Worm (Caenorhabditis elegans) whole organism, L2 larva: ENCODE data around the gene ZK418.2.

Source experiments
- C34F6.9 ChIP-seq: fragments of 150-350 bp; optimal IDR thresholded peaks from 2 replicates; lab custom pipeline; 2014; ENCODE audit warnings: missing biosample characterization, missing genetic modification characterization
- F13H6.1 ChIP-seq: sonication (generic microtip); optimal IDR thresholded peaks from 2 replicates; lab custom pipeline; 2016; ENCODE audit warnings: missing genetic modification characterization, missing compliant biosample characterization
- R02D3.7 ChIP-seq: fragments of 150-350 bp; optimal IDR thresholded peaks from 2 replicates; lab custom pipeline; 2014; ENCODE audit warnings: missing biosample characterization, missing genetic modification characterization
- Y55F3AM.14 ChIP-seq: fragments of 200-800 bp; sonication (Bioruptor generic); optimal IDR thresholded peaks from 2 replicates; lab custom pipeline; 2018; ENCODE audit warnings: mild to moderate bottlenecking, missing genetic modification characterization, missing compliant biosample characterization
- ZK546.5 ChIP-seq: sonication (generic microtip); optimal IDR thresholded peaks from 2 replicates; lab custom pipeline; 2017; ENCODE audit warnings: missing biosample characterization, missing genetic modification characterization
- alr-1 ChIP-seq: fragments of 150-350 bp; optimal IDR thresholded peaks from 2 replicates; lab custom pipeline; 2014; ENCODE audit warnings: missing biosample characterization, missing genetic modification characterization
- aly-2 ChIP-seq: fragments of 150-350 bp; optimal IDR thresholded peaks from 2 replicates; lab custom pipeline; 2014; ENCODE audit warnings: missing biosample characterization, missing genetic modification characterization
- ama-1 ChIP-seq: fragments of 150-350 bp; optimal IDR thresholded peaks from 2 replicates; lab custom pipeline; 2018; ENCODE audit warnings: inconsistent platforms
- blmp-1 ChIP-seq: sonication (generic microtip); optimal IDR thresholded peaks from 2 replicates; lab custom pipeline; 2017; ENCODE audit warnings: missing genetic modification characterization, mild to moderate bottlenecking, missing compliant biosample characterization, antibody characterized with exemption, moderate library complexity; ENCODE audit not compliant: insufficient read depth
- ceh-16 ChIP-seq: fragments of 150-350 bp; optimal IDR thresholded peaks from 2 replicates; lab custom pipeline; 2014; ENCODE audit warnings: missing biosample characterization, missing genetic modification characterization
- ceh-82 ChIP-seq: fragments of 150-350 bp; optimal IDR thresholded peaks from 2 replicates; lab custom pipeline; 2014; ENCODE audit warnings: missing biosample characterization, missing genetic modification characterization
- crh-2 ChIP-seq: sonication (generic microtip); optimal IDR thresholded peaks from 2 replicates; lab custom pipeline; 2017; ENCODE audit warnings: missing biosample characterization, missing genetic modification characterization
- dmd-4 ChIP-seq: sonication (generic microtip); optimal IDR thresholded peaks from 2 replicates; lab custom pipeline; 2017; ENCODE audit warnings: missing biosample characterization, missing genetic modification characterization
- egl-27 ChIP-seq: sonication (generic microtip); optimal IDR thresholded peaks from 3 replicates; lab custom pipeline; 2017; ENCODE audit warnings: missing biosample characterization, missing genetic modification reagents, missing genetic modification characterization
- elt-1 ChIP-seq: fragments of 150-350 bp; optimal IDR thresholded peaks from 2 replicates; lab custom pipeline; 2014; ENCODE audit warnings: missing biosample characterization, missing genetic modification characterization
- elt-3 ChIP-seq: sonication (generic microtip); optimal IDR thresholded peaks from 2 replicates; lab custom pipeline; 2017; ENCODE audit warnings: missing biosample characterization, missing genetic modification characterization
- fos-1 ChIP-seq: fragments of 150-350 bp; optimal IDR thresholded peaks from 2 replicates; lab custom pipeline; 2014; ENCODE audit warnings: missing biosample characterization, missing genetic modification characterization
- gmeb-1 ChIP-seq: fragments of 150-350 bp; optimal IDR thresholded peaks from 2 replicates; lab custom pipeline; 2014; ENCODE audit warnings: missing biosample characterization, missing genetic modification characterization
- lin-11 ChIP-seq: fragments of 150-350 bp; sonication (generic microtip); optimal IDR thresholded peaks from 2 replicates; lab custom pipeline; 2014; ENCODE audit warnings: missing biosample characterization, missing genetic modification characterization, inconsistent platforms, mixed read lengths
- lin-13 ChIP-seq: fragments of 150-350 bp; optimal IDR thresholded peaks from 2 replicates; lab custom pipeline; 2014; ENCODE audit warnings: missing biosample characterization, missing genetic modification reagents, missing genetic modification characterization
- lin-39 ChIP-seq: fragments of 150-350 bp; optimal IDR thresholded peaks from 2 replicates; lab custom pipeline; 2014; ENCODE audit warnings: missing biosample characterization, missing genetic modification reagents, missing genetic modification characterization
- lsy-2 ChIP-seq, 2 experiments: fragments of 150-350 bp in 1 of 2; sonication (generic microtip) in 1 of 2; optimal IDR thresholded peaks; 2 replicates each; lab custom pipeline; 2014 to 2017; ENCODE audit warnings: missing biosample characterization in 2 of 2, missing genetic modification characterization in 2 of 2
- mab-5 ChIP-seq: fragments of 150-350 bp; optimal IDR thresholded peaks from 2 replicates; lab custom pipeline; 2014; ENCODE audit warnings: missing biosample characterization, missing genetic modification characterization
- mbf-1 ChIP-seq: sonication (generic microtip); optimal IDR thresholded peaks from 2 replicates; lab custom pipeline; 2017; ENCODE audit warnings: missing biosample characterization, missing genetic modification characterization
- mdl-1 ChIP-seq, 2 experiments: fragments of 150-350 bp in 1 of 2; sonication (generic microtip) in 1 of 2; optimal IDR thresholded peaks; 2 replicates each; lab custom pipeline; 2017; ENCODE audit warnings: missing biosample characterization in 2 of 2, missing genetic modification characterization in 2 of 2
- nhr-10 ChIP-seq: sonication (generic microtip); optimal IDR thresholded peaks from 2 replicates; lab custom pipeline; 2017; ENCODE audit warnings: missing biosample characterization, missing genetic modification characterization
- nhr-11 ChIP-seq: fragments of 150-350 bp; optimal IDR thresholded peaks from 2 replicates; lab custom pipeline; 2014; ENCODE audit warnings: missing biosample characterization, missing genetic modification characterization
- nhr-12 ChIP-seq: fragments of 150-350 bp; optimal IDR thresholded peaks from 2 replicates; lab custom pipeline; 2014; ENCODE audit warnings: missing biosample characterization, missing genetic modification characterization
- nhr-129 ChIP-seq: fragments of 150-350 bp; optimal IDR thresholded peaks from 2 replicates; lab custom pipeline; 2014; ENCODE audit warnings: missing biosample characterization, missing genetic modification characterization
- nhr-21 ChIP-seq: fragments of 150-350 bp; optimal IDR thresholded peaks from 2 replicates; lab custom pipeline; 2014; ENCODE audit warnings: missing biosample characterization, missing genetic modification characterization
- nhr-23 ChIP-seq: fragments of 150-350 bp; optimal IDR thresholded peaks from 2 replicates; lab custom pipeline; 2014; ENCODE audit warnings: missing biosample characterization, missing genetic modification reagents, missing genetic modification characterization
- nhr-237 ChIP-seq: fragments of 150-350 bp; optimal IDR thresholded peaks from 2 replicates; lab custom pipeline; 2014; ENCODE audit warnings: missing biosample characterization, missing genetic modification characterization
- nhr-25 ChIP-seq: fragments of 150-350 bp; sonication (generic microtip); optimal IDR thresholded peaks from 3 replicates; lab custom pipeline; 2014; ENCODE audit warnings: missing biosample characterization, missing genetic modification characterization
- nhr-6 ChIP-seq: fragments of 150-350 bp; optimal IDR thresholded peaks from 2 replicates; lab custom pipeline; 2014; ENCODE audit warnings: missing biosample characterization, missing genetic modification characterization
- nhr-77 ChIP-seq: fragments of 150-350 bp; optimal IDR thresholded peaks from 2 replicates; lab custom pipeline; 2014; ENCODE audit warnings: missing biosample characterization, missing genetic modification characterization
- peb-1 ChIP-seq: fragments of 150-350 bp; optimal IDR thresholded peaks from 2 replicates; lab custom pipeline; 2014; ENCODE audit warnings: missing biosample characterization, missing genetic modification characterization
- sem-4 ChIP-seq: fragments of 150-350 bp; optimal IDR thresholded peaks from 2 replicates; lab custom pipeline; 2014; ENCODE audit warnings: missing biosample characterization, missing genetic modification reagents, missing genetic modification characterization
- skn-1 ChIP-seq: sonication (generic microtip); optimal IDR thresholded peaks from 2 replicates; lab custom pipeline; 2017; ENCODE audit warnings: missing biosample characterization, missing genetic modification characterization
- sma-3 ChIP-seq: sonication (generic microtip); optimal IDR thresholded peaks from 2 replicates; lab custom pipeline; 2016; ENCODE audit warnings: missing genetic modification reagents, missing genetic modification characterization, missing compliant biosample characterization
- sma-9 ChIP-seq, 2 experiments: fragments of 150-350 bp in 1 of 2; sonication (generic microtip) in 1 of 2; optimal IDR thresholded peaks; 2 replicates each; lab custom pipeline; 2014 to 2016; ENCODE audit warnings: missing genetic modification characterization in 2 of 2, mild to moderate bottlenecking in 1 of 2, missing biosample characterization in 1 of 2, missing compliant biosample characterization in 1 of 2, missing genetic modification reagents in 1 of 2, moderate library complexity in 1 of 2
- snpc-4 ChIP-seq: fragments of 150-350 bp; optimal IDR thresholded peaks from 2 replicates; lab custom pipeline; 2014; ENCODE audit warnings: missing biosample characterization, missing genetic modification characterization
- unc-39 ChIP-seq: fragments of 150-350 bp; optimal IDR thresholded peaks from 2 replicates; lab custom pipeline; 2014; ENCODE audit warnings: missing biosample characterization, missing genetic modification characterization
- unc-55 ChIP-seq: fragments of 150-350 bp; sonication (generic microtip); optimal IDR thresholded peaks from 3 replicates; lab custom pipeline; 2014; ENCODE audit warnings: missing biosample characterization, missing genetic modification reagents, missing genetic modification characterization
- unc-62 ChIP-seq: fragments of 150-350 bp; optimal IDR thresholded peaks from 2 replicates; lab custom pipeline; 2014; ENCODE audit warnings: missing biosample characterization, missing genetic modification reagents, missing genetic modification characterization
- zag-1 ChIP-seq: fragments of 150-350 bp; optimal IDR thresholded peaks from 2 replicates; lab custom pipeline; 2014; ENCODE audit warnings: missing biosample characterization, missing genetic modification characterization
- ztf-1 ChIP-seq: fragments of 200-800 bp; sonication (Bioruptor generic); conservative IDR thresholded peaks from 2 replicates; pipeline ENCODE4 v1.3.6; 2022; ENCODE audit warnings: missing genetic modification characterization, missing compliant biosample characterization
- ztf-11 ChIP-seq: sonication (generic microtip); optimal IDR thresholded peaks from 2 replicates; lab custom pipeline; 2017; ENCODE audit warnings: missing biosample characterization, missing genetic modification characterization
- ztf-4 ChIP-seq: fragments of 150-350 bp; optimal IDR thresholded peaks from 2 replicates; lab custom pipeline; 2014; ENCODE audit warnings: missing biosample characterization, missing genetic modification characterization

Gene ZK418.2

ce11 chrIII:7140228-7140710 is 49.1 kb downstream of the ZK418.2 start:
- TF ChIP-seq R02D3.7 (tag; lab: Kevin White, UChicago) (no peak), crh-2 (tag; lab: Kevin White, UChicago) (peak; percentile 30), nhr-237 (tag; lab: Kevin White, UChicago) (no peak), nhr-129 (tag; lab: Kevin White, UChicago) (no peak), elt-3 (tag; lab: Kevin White, UChicago) (no peak), nhr-23 (tag; lab: Kevin White, UChicago) (no peak), nhr-77 (tag; lab: Kevin White, UChicago) (no peak), lin-11 (tag; lab: Kevin White, UChicago) (no peak), mbf-1 (tag; lab: Kevin White, UChicago) (no peak), nhr-11 (tag; lab: Kevin White, UChicago) (no peak), lin-13 (GFP tag; lab: Kevin White, UChicago) (peak; percentile 17), mab-5 (no peak), egl-27 (tag; lab: Kevin White, UChicago) (no peak), ztf-4 (tag; lab: Kevin White, UChicago) (no peak), elt-1 (no peak), sem-4 (tag; lab: Kevin White, UChicago) (no peak), unc-62 (GFP tag; lab: Kevin White, UChicago) (no peak), sma-3 (GFP tag; lab: Kevin White, UChicago) (peak; percentile 73), skn-1 (tag; lab: Kevin White, UChicago) (no peak), mdl-1 (tag; optimal IDR thresholded peaks at IDR 0.05; lab: Kevin White, UChicago) (no peak), F13H6.1 (tag; lab: Kevin White, UChicago) (peak; percentile 12), gmeb-1 (tag; lab: Kevin White, UChicago) (peak; percentile 21), unc-55 (GFP tag; lab: Kevin White, UChicago) (no peak), lin-39 (tag; lab: Kevin White, UChicago) (no peak), C34F6.9 (no peak), nhr-12 (tag; lab: Kevin White, UChicago) (no peak), blmp-1 (tag; lab: Kevin White, UChicago) (no peak), lsy-2 (tag; optimal IDR thresholded peaks at IDR 0.05; lab: Kevin White, UChicago) (peak in 1 of 2 experiments; percentile 53), ztf-11 (tag; lab: Kevin White, UChicago) (no peak), sma-9 (GFP tag; optimal IDR thresholded peaks at IDR 0.05; lab: Kevin White, UChicago) (peak; percentile 35), sma-9 (tag; optimal IDR thresholded peaks at IDR 0.05; lab: Kevin White, UChicago) (no peak), Y55F3AM.14 (GFP tag; lab: Kevin White, UChicago) (no peak), ama-1 (lab: Kevin White, UChicago) (peak; percentile 78), nhr-25 (tag; lab: Kevin White, UChicago) (no peak), peb-1 (tag; lab: Kevin White, UChicago) (no peak), ztf-1 (GFP tag; lab: Robert Waterston, UW) (no peak), alr-1 (tag; lab: Kevin White, UChicago) (no peak), snpc-4 (tag; lab: Kevin White, UChicago) (peak; percentile 96), nhr-6 (no peak), ceh-16 (tag; lab: Kevin White, UChicago) (peak; percentile 17), ceh-82 (tag; lab: Kevin White, UChicago) (no peak), dmd-4 (tag; lab: Kevin White, UChicago) (no peak), aly-2 (tag; lab: Kevin White, UChicago) (no peak), unc-39 (tag; lab: Kevin White, UChicago) (no peak), zag-1 (tag; lab: Kevin White, UChicago) (no peak), nhr-10 (no peak), fos-1 (peak; percentile 2), nhr-21 (tag; lab: Kevin White, UChicago) (peak; percentile 29), ZK546.5 (tag; lab: Kevin White, UChicago) (no peak)
